Worm (Caenorhabditis elegans): Measurements from ENCODE around the gene Y73F8A.22.

- TF ChIP-seq pha-4 (tag; optimal IDR thresholded peaks at IDR 0.05) (no peak), C17E4.6 (GFP tag; IDR thresholded peaks at IDR 0.05) (no peak), ccch-3 (GFP tag; optimal IDR thresholded peaks at IDR 0.05) (no peak), lsl-1 (GFP tag; optimal IDR thresholded peaks at IDR 0.05) (no peak), nfya-1 (tag; optimal IDR thresholded peaks at IDR 0.05; ENCODE audit: borderline replicate concordance, insufficient read depth) (no peak)
These were observed 32.5 kb upstream of the Y73F8A.22 start, which contains the start of gene Y73F8A.26 for ce11 chrIV:15473588-15474271.

Measured in whole organism, young adult.